Worm (Caenorhabditis elegans) whole organism, late embryonic: Measurements from ENCODE around the gene pqn-63.
A peak's percentile ranks its signal among the peaks of the same experiment; 100 is the strongest.

Source experiments
- C08G9.2 ChIP-seq: sonication (generic microtip); optimal IDR thresholded peaks from 2 replicates; lab custom pipeline; 2016; ENCODE audit warnings: mild to moderate bottlenecking, missing genetic modification characterization, moderate library complexity, missing compliant biosample characterization
- C38D4.7 ChIP-seq: fragments of 200-800 bp; sonication (Bioruptor generic); optimal IDR thresholded peaks from 2 replicates; lab custom pipeline; 2018; ENCODE audit warnings: mild to moderate bottlenecking, missing genetic modification characterization, moderate library complexity, missing compliant biosample characterization
- K02D7.2 ChIP-seq: sonication (generic microtip); optimal IDR thresholded peaks from 2 replicates; lab custom pipeline; 2017; ENCODE audit warnings: mild to moderate bottlenecking, missing genetic modification characterization, missing compliant biosample characterization
- Y22D7AL.16 ChIP-seq: sonication (generic microtip); optimal IDR thresholded peaks from 2 replicates; lab custom pipeline; 2016; ENCODE audit warnings: missing genetic modification characterization, missing compliant biosample characterization
- ahr-1 ChIP-seq: sonication (generic microtip); optimal IDR thresholded peaks from 2 replicates; lab custom pipeline; 2016; ENCODE audit warnings: missing genetic modification characterization, missing compliant biosample characterization
- ama-1 ChIP-seq: fragments of 150-350 bp; optimal IDR thresholded peaks from 2 replicates; lab custom pipeline; 2014
- ceh-14 ChIP-seq: sonication (generic microtip); optimal IDR thresholded peaks from 2 replicates; lab custom pipeline; 2016; ENCODE audit warnings: missing genotype, missing genetic modification characterization, missing compliant biosample characterization
- ceh-19 ChIP-seq: fragments of 200-800 bp; sonication (Bioruptor generic); optimal IDR thresholded peaks from 2 replicates; lab custom pipeline; 2018; ENCODE audit warnings: mild to moderate bottlenecking, missing genetic modification characterization, missing compliant biosample characterization
- ceh-24 ChIP-seq: sonication (generic microtip); optimal IDR thresholded peaks from 2 replicates; lab custom pipeline; 2016; ENCODE audit warnings: mild to moderate bottlenecking, missing genetic modification characterization, missing compliant biosample characterization
- ceh-30 ChIP-seq: fragments of 150-350 bp; optimal IDR thresholded peaks from 2 replicates; lab custom pipeline; 2014; ENCODE audit warnings: missing biosample characterization, missing genetic modification characterization
- ceh-34 ChIP-seq: sonication (generic microtip); optimal IDR thresholded peaks from 2 replicates; lab custom pipeline; 2016; ENCODE audit warnings: mild to moderate bottlenecking, missing genetic modification characterization, missing compliant biosample characterization
- ceh-45 ChIP-seq: fragments of 200-800 bp; sonication (Bioruptor generic); IDR thresholded peaks from 2 replicates; pipeline ENCODE4 v1.3.6; 2022; ENCODE audit warnings: missing genetic modification reagents, missing genetic modification characterization, missing compliant biosample characterization
- ceh-48 ChIP-seq: sonication (generic microtip); optimal IDR thresholded peaks from 2 replicates; lab custom pipeline; 2016; ENCODE audit warnings: missing genetic modification characterization, inconsistent platforms, missing compliant biosample characterization
- ceh-9 ChIP-seq: sonication (generic microtip); optimal IDR thresholded peaks from 2 replicates; lab custom pipeline; 2016; ENCODE audit warnings: mild to moderate bottlenecking, missing genetic modification characterization, inconsistent platforms, missing compliant biosample characterization
- che-1 ChIP-seq: sonication (generic microtip); optimal IDR thresholded peaks from 2 replicates; lab custom pipeline; 2016; ENCODE audit warnings: mild to moderate bottlenecking, missing genetic modification characterization, missing compliant biosample characterization
- dmd-4 ChIP-seq: sonication (generic microtip); optimal IDR thresholded peaks from 2 replicates; lab custom pipeline; 2016; ENCODE audit warnings: borderline replicate concordance, missing genetic modification characterization, missing compliant biosample characterization
- dve-1 ChIP-seq: sonication (generic microtip); optimal IDR thresholded peaks from 2 replicates; lab custom pipeline; 2017; ENCODE audit warnings: antibody characterized with exemption, mild to moderate bottlenecking, missing genetic modification characterization, missing compliant biosample characterization
- elt-2 ChIP-seq: sonication (generic microtip); optimal IDR thresholded peaks from 2 replicates; lab custom pipeline; 2016; ENCODE audit warnings: missing genetic modification reagents, missing genetic modification characterization, missing compliant biosample characterization
- elt-4 ChIP-seq: sonication (generic microtip); optimal IDR thresholded peaks from 2 replicates; lab custom pipeline; 2016; ENCODE audit warnings: missing genetic modification characterization, missing compliant biosample characterization
- eyg-1 ChIP-seq: sonication (generic microtip); optimal IDR thresholded peaks from 2 replicates; lab custom pipeline; 2016; ENCODE audit warnings: missing genotype, missing genetic modification characterization, missing compliant biosample characterization
- fkh-10 ChIP-seq: fragments of 150-350 bp; optimal IDR thresholded peaks from 2 replicates; lab custom pipeline; 2014; ENCODE audit warnings: missing biosample characterization, missing genetic modification reagents, missing genetic modification characterization
- fkh-6 ChIP-seq: sonication (generic microtip); optimal IDR thresholded peaks from 2 replicates; lab custom pipeline; 2016; ENCODE audit warnings: missing genetic modification characterization, missing compliant biosample characterization
- gmeb-2 ChIP-seq: sonication (generic microtip); optimal IDR thresholded peaks from 2 replicates; lab custom pipeline; 2016; ENCODE audit warnings: missing genetic modification characterization, inconsistent platforms, missing compliant biosample characterization
- hlh-13 ChIP-seq: fragments of 200-800 bp; sonication (Bioruptor generic); optimal IDR thresholded peaks from 2 replicates; lab custom pipeline; 2018; ENCODE audit warnings: mild to moderate bottlenecking, missing genetic modification characterization, missing compliant biosample characterization
- hlh-30 ChIP-seq: sonication (generic microtip); optimal IDR thresholded peaks from 2 replicates; lab custom pipeline; 2017; ENCODE audit warnings: antibody characterized with exemption, missing genetic modification characterization, missing compliant biosample characterization; ENCODE audit not compliant: insufficient read depth
- hlh-8 ChIP-seq: sonication (generic microtip); optimal IDR thresholded peaks from 2 replicates; lab custom pipeline; 2016; ENCODE audit warnings: missing genotype, missing genetic modification characterization, missing compliant biosample characterization
- lim-6 ChIP-seq: sonication (generic microtip); optimal IDR thresholded peaks from 2 replicates; lab custom pipeline; 2016; ENCODE audit warnings: missing genetic modification characterization, missing compliant biosample characterization
- nhr-11 ChIP-seq: fragments of 150-350 bp; optimal IDR thresholded peaks from 2 replicates; lab custom pipeline; 2014; ENCODE audit warnings: missing biosample characterization, missing genetic modification characterization
- nhr-232 ChIP-seq: sonication (generic microtip); optimal IDR thresholded peaks from 2 replicates; lab custom pipeline; 2016; ENCODE audit warnings: missing genetic modification characterization, missing compliant biosample characterization
- npax-4 ChIP-seq: sonication (generic microtip); optimal IDR thresholded peaks from 2 replicates; lab custom pipeline; 2016; ENCODE audit warnings: missing genetic modification characterization, missing compliant biosample characterization
- pag-3 ChIP-seq: sonication (generic microtip); optimal IDR thresholded peaks from 2 replicates; lab custom pipeline; 2016; ENCODE audit warnings: missing compliant biosample characterization, missing genetic modification characterization, borderline replicate concordance
- pat-9 ChIP-seq: fragments of 200-800 bp; sonication (Bioruptor generic); optimal IDR thresholded peaks from 2 replicates; lab custom pipeline; 2018; ENCODE audit warnings: mild to moderate bottlenecking, missing genetic modification characterization, moderate library complexity, missing compliant biosample characterization
- pax-1 ChIP-seq: fragments of 150-350 bp; optimal IDR thresholded peaks from 2 replicates; lab custom pipeline; 2014; ENCODE audit warnings: missing biosample characterization, missing genetic modification characterization
- pha-4 ChIP-seq: fragments of 150-350 bp; optimal IDR thresholded peaks from 2 replicates; lab custom pipeline; 2018; ENCODE audit warnings: missing biosample characterization, missing genetic modification reagents, missing genetic modification characterization
- pqm-1 ChIP-seq: sonication (generic microtip); optimal IDR thresholded peaks from 2 replicates; lab custom pipeline; 2016; ENCODE audit warnings: missing genetic modification characterization, missing compliant biosample characterization
- rnt-1 ChIP-seq: sonication (generic microtip); optimal IDR thresholded peaks from 2 replicates; lab custom pipeline; 2016; ENCODE audit warnings: missing genetic modification characterization, missing compliant biosample characterization
- sdc-2 ChIP-seq: sonication (generic microtip); optimal IDR thresholded peaks from 2 replicates; lab custom pipeline; 2016; ENCODE audit warnings: missing genotype, missing genetic modification characterization, missing compliant biosample characterization
- sox-4 ChIP-seq: sonication (generic microtip); optimal IDR thresholded peaks from 2 replicates; lab custom pipeline; 2017; ENCODE audit warnings: mild to moderate bottlenecking, missing genetic modification characterization, inconsistent platforms, missing compliant biosample characterization
- syd-9 ChIP-seq: sonication (generic microtip); optimal IDR thresholded peaks from 2 replicates; lab custom pipeline; 2016; ENCODE audit warnings: mild to moderate bottlenecking, missing genetic modification characterization, moderate library complexity, missing compliant biosample characterization
- tbx-2 ChIP-seq: sonication (generic microtip); optimal IDR thresholded peaks from 2 replicates; lab custom pipeline; 2016; ENCODE audit warnings: missing genetic modification characterization, missing compliant biosample characterization
- unc-3 ChIP-seq, 2 experiments: fragments of 200-800 bp in 1 of 2; sonication (Bioruptor generic) in 1 of 2; sonication (generic microtip) in 1 of 2; conservative IDR thresholded peaks in 1 of 2; optimal IDR thresholded peaks in 1 of 2; 2 replicates each; pipeline versions ENCODE4 v1.3.6 to Lab custom; 2016 to 2022; ENCODE audit warnings: missing compliant biosample characterization in 2 of 2, missing genetic modification characterization in 2 of 2, missing genetic modification reagents in 1 of 2
- unc-42 ChIP-seq: sonication (generic microtip); optimal IDR thresholded peaks from 2 replicates; lab custom pipeline; 2016; ENCODE audit warnings: missing genotype, missing genetic modification characterization, missing compliant biosample characterization
- unc-55 ChIP-seq: sonication (generic microtip); optimal IDR thresholded peaks from 2 replicates; lab custom pipeline; 2017; ENCODE audit warnings: missing biosample characterization, missing genetic modification reagents, missing genetic modification characterization
- unc-86 ChIP-seq: sonication (generic microtip); optimal IDR thresholded peaks from 2 replicates; lab custom pipeline; 2016; ENCODE audit warnings: missing genetic modification characterization, missing compliant biosample characterization

Gene pqn-63

DNA sequence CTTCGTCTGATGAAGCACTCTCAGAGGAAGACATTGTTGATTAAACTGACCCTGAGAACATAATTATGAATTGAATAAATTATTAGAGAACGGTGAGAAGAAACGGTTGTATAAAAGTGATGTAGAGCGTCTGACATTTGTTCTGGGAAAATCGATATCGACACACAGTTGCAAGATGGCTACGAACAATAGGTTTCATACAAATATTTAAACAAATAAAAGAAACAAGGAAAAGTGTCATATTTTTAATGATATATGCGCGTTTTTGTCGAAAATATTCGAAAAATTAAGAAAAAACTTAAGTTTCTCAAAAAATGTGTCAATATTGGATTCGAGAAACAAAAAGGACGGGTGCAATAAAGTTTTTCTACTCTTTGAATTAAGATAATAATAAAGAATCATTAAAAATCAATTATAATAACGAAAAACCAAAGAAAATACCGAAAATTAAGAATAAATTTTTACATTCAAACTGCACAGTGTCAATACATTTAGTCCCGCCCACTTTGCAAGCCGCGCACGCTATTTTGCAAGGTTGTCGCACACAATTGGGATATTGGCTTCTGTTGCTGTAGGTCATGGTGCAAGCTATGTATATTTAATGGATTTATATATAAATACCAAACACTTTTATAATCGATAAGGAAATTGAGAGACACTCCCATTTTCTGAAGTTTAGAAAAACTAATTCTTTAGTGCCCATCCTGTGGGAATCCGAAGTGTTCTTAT, 33.1 kb upstream of the pqn-63 start, which contains the start of gene rtfo-1 (continued):
- no peak for TF ChIP-seq K02D7.2 (tag; lab: Kevin White, UChicago)
- no peak for TF ChIP-seq Y22D7AL.16 (tag; lab: Kevin White, UChicago)
- TF ChIP-seq fkh-6 (tag; lab: Kevin White, UChicago) = peak; percentile 13
- no peak for TF ChIP-seq unc-86 (tag; lab: Kevin White, UChicago)
- peak; percentile 46 for TF ChIP-seq tbx-2 (tag; lab: Kevin White, UChicago)
- peak; percentile 55 for TF ChIP-seq ceh-19 (GFP tag; lab: Kevin White, UChicago)
- no peak for TF ChIP-seq hlh-30 (tag; lab: Kevin White, UChicago)
- no peak for TF ChIP-seq ama-1 (lab: Kevin White, UChicago)
- TF ChIP-seq elt-4 (tag; lab: Kevin White, UChicago) = no peak
- TF ChIP-seq C38D4.7 (GFP tag; lab: Kevin White, UChicago) = peak; percentile 43
- TF ChIP-seq hlh-8 (tag; lab: Kevin White, UChicago) = peak; percentile 2
- no peak for TF ChIP-seq unc-42 (tag; lab: Kevin White, UChicago)
- TF ChIP-seq nhr-232 = no peak
- peak; percentile 44 for TF ChIP-seq che-1
- TF ChIP-seq lim-6 = no peak
- no peak for TF ChIP-seq npax-4 (tag; lab: Kevin White, UChicago)
- TF ChIP-seq unc-55 (GFP tag; lab: Kevin White, UChicago) = no peak
- TF ChIP-seq C08G9.2 = no peak

DNA sequence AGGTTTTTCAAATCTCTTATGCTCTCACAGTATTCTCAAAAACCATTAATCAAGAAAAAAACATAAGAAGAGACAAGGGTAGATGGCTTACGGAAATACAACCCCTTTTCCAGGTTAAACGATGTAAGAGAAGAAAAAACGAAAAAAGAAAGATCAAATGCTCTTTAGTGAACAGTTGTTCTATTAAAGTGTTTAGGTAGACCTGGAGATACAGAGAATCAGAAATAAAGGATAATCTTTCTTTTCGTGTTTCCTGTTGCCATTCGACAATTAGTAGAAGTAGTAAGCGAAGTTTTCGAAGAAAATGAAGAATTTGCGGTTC, 32.5 kb upstream of the pqn-63 start, which contains the start of gene K09G1.1:
TSS of gene K09G1.1 (plus strand) at position 223 of the 322 bp plus-strand sequence.
- TF ChIP-seq ceh-19 (GFP tag; lab: Kevin White, UChicago) (no peak), syd-9 (tag; lab: Kevin White, UChicago) (no peak), fkh-6 (tag; lab: Kevin White, UChicago) (no peak), hlh-13 (no peak), unc-3 (GFP tag; conservative IDR thresholded peaks at IDR 0.05; lab: Robert Waterston, UW) (no peak), unc-3 (tag; optimal IDR thresholded peaks at IDR 0.05; lab: Kevin White, UChicago) (no peak), nhr-232 (no peak), ceh-48 (tag; lab: Kevin White, UChicago) (no peak), ceh-9 (tag; lab: Kevin White, UChicago) (no peak), pat-9 (tag; lab: Kevin White, UChicago) (no peak), eyg-1 (tag; lab: Kevin White, UChicago) (no peak), unc-42 (tag; lab: Kevin White, UChicago) (no peak), pqm-1 (tag; lab: Kevin White, UChicago) (no peak), dmd-4 (tag; lab: Kevin White, UChicago) (no peak), ceh-14 (tag; lab: Kevin White, UChicago) (no peak), ceh-45 (GFP tag; lab: Robert Waterston, UW) (no peak), hlh-30 (tag; lab: Kevin White, UChicago) (no peak), nhr-11 (no peak)

DNA sequence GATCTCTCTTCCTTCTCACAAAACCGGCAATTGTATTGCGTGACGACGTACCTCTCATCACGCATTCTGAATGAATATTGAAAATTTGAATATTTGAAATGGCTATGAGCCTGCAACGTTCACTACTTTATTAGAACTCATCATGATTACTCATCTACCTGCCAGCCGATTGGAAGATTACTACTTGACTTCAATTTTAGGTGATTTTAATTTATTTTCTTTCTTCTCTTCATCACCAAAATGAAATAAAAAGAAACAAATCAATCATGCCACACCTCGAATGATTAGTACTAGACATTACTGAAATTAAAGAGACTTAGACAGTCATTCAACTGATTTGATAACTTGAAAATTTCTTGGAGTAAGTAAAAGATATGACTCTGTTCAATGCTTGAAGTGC, 31.6 kb upstream of the pqn-63 start:
- TF ChIP-seq fkh-6 (tag; lab: Kevin White, UChicago) (no peak), K02D7.2 (tag; lab: Kevin White, UChicago) (no peak), ceh-14 (tag; lab: Kevin White, UChicago) (no peak), fkh-10 (GFP tag; lab: Kevin White, UChicago) (no peak), ceh-24 (tag; lab: Kevin White, UChicago) (no peak), pax-1 (tag; lab: Kevin White, UChicago) (no peak), rnt-1 (tag; lab: Kevin White, UChicago) (no peak), hlh-13 (no peak), sdc-2 (tag; lab: Kevin White, UChicago) (no peak), sox-4 (tag; lab: Kevin White, UChicago) (no peak), ahr-1 (tag; lab: Kevin White, UChicago) (no peak), elt-2 (no peak), pag-3 (tag; lab: Kevin White, UChicago) (no peak), ceh-30 (tag; lab: Kevin White, UChicago) (no peak), gmeb-2 (tag; lab: Kevin White, UChicago) (no peak), unc-3 (GFP tag; conservative IDR thresholded peaks at IDR 0.05; lab: Robert Waterston, UW) (no peak), unc-3 (tag; optimal IDR thresholded peaks at IDR 0.05; lab: Kevin White, UChicago) (no peak), ceh-34 (tag; lab: Kevin White, UChicago) (no peak), dve-1 (tag; lab: Kevin White, UChicago) (no peak), pha-4 (tag; lab: Kevin White, UChicago) (no peak)
